Worm (Caenorhabditis elegans) whole organism, early embryonic: ENCODE results near the gene F26C11.1.

Experiments
- B0310.2 ChIP-seq: sonication (generic microtip); optimal IDR thresholded peaks from 2 replicates; lab custom pipeline; 2016; ENCODE audit warnings: mild to moderate bottlenecking, missing genetic modification characterization, missing compliant biosample characterization
- F13C5.2 ChIP-seq: sonication (generic microtip); optimal IDR thresholded peaks from 2 replicates; lab custom pipeline; 2017; ENCODE audit warnings: mild to moderate bottlenecking, missing genetic modification characterization, inconsistent platforms, missing compliant biosample characterization
- ama-1 ChIP-seq: fragments of 150-350 bp; optimal IDR thresholded peaks from 2 replicates; lab custom pipeline; 2014
- ceh-13 ChIP-seq: fragments of 200-800 bp; sonication (Bioruptor generic); optimal IDR thresholded peaks from 2 replicates; lab custom pipeline; 2018; ENCODE audit warnings: mild to moderate bottlenecking, missing genetic modification characterization, missing compliant biosample characterization
- ceh-36 ChIP-seq: sonication (generic microtip); optimal IDR thresholded peaks from 2 replicates; lab custom pipeline; 2016; ENCODE audit warnings: missing genetic modification characterization, inconsistent platforms, missing compliant biosample characterization
- ets-7 ChIP-seq: sonication (generic microtip); optimal IDR thresholded peaks from 2 replicates; lab custom pipeline; 2016; ENCODE audit warnings: missing genotype, missing genetic modification characterization, missing compliant biosample characterization
- flt-1 ChIP-seq: fragments of 200-800 bp; sonication (Bioruptor generic); IDR thresholded peaks from 2 replicates; pipeline ENCODE4 v1.3.6; 2022; ENCODE audit warnings: missing genetic modification characterization, missing compliant biosample characterization
- hmbx-1 ChIP-seq: sonication (generic microtip); optimal IDR thresholded peaks from 2 replicates; lab custom pipeline; 2016; ENCODE audit warnings: mild to moderate bottlenecking, missing genetic modification characterization, missing compliant biosample characterization
- hmg-4 ChIP-seq: fragments of 200-800 bp; sonication (Bioruptor generic); optimal IDR thresholded peaks from 2 replicates; lab custom pipeline; 2018; ENCODE audit warnings: mild to moderate bottlenecking, missing genetic modification characterization, missing compliant biosample characterization
- hnd-1 ChIP-seq: sonication (generic microtip); optimal IDR thresholded peaks from 2 replicates; lab custom pipeline; 2016; ENCODE audit warnings: missing genetic modification characterization, missing compliant biosample characterization
- pes-1 ChIP-seq: fragments of 200-800 bp; sonication (Bioruptor generic); IDR thresholded peaks from 2 replicates; pipeline ENCODE4 v1.3.6; 2022; ENCODE audit warnings: missing genetic modification reagents, missing genetic modification characterization, missing compliant biosample characterization
- scrt-1 ChIP-seq: fragments of 200-800 bp; sonication (Bioruptor generic); IDR thresholded peaks from 2 replicates; pipeline ENCODE4 v1.3.6; 2022; ENCODE audit warnings: missing genetic modification characterization, missing compliant biosample characterization
- sea-1 ChIP-seq: fragments of 200-800 bp; sonication (Bioruptor generic); conservative IDR thresholded peaks from 2 replicates; pipeline ENCODE4 v1.3.6; 2022; ENCODE audit warnings: missing genetic modification characterization, missing compliant biosample characterization
- tbx-11 ChIP-seq: fragments of 200-800 bp; sonication (Bioruptor generic); IDR thresholded peaks from 2 replicates; pipeline ENCODE4 v1.3.6; 2022; ENCODE audit warnings: missing genetic modification characterization, missing compliant biosample characterization
- tbx-37 ChIP-seq: fragments of 200-800 bp; sonication (Bioruptor generic); conservative IDR thresholded peaks from 2 replicates; pipeline ENCODE4 v1.3.6; 2022; ENCODE audit warnings: missing genetic modification reagents, missing genetic modification characterization, missing compliant biosample characterization
- tra-4 ChIP-seq: sonication (generic microtip); optimal IDR thresholded peaks from 2 replicates; lab custom pipeline; 2017; ENCODE audit warnings: missing genetic modification characterization, missing compliant biosample characterization

The F26C11.1 gene

DNA sequence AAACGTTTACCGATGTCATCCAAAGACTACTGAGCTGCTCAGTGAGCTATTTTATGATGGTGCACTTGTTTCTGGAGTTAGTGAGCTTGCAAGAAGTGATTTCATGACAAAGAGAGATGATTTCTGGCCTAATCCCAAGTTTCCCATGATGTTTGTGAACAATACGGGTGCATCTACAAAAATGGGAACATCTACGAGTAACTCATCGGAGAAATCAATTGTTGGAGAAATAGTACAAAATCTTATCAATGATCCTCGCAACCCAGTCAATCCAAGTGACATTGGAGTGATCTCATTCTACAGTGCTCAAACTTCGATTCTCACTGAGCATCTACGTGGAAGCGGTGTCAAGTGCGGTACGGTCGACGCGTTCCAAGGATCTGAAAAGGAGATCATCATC lies 33.9 kb downstream of the F26C11.1 start:
- TF ChIP-seq tbx-11 (GFP tag; lab: Robert Waterston, UW) (no peak), ceh-36 (tag; lab: Kevin White, UChicago) (no peak)

DNA sequence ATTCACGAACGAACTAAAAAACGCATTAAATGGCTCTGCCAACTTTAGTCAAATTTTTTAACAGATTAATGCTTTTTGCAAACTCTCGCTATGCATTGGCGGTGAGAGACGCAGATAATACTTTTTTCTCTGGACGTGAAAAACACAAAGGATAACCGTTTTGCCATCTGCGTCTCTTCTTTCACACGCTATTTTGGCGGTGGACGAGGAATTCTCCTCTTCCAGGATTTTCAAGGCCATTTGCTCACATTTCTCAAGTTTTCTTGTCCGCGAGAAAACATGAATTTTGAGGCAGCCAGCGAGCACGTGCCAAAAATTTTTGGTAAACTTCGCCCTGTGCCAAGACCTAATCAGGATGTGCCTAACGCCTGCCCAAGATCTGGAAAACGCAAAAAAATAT lies 36.5 kb downstream of the F26C11.1 start:
- no peak for TF ChIP-seq hnd-1 (tag; lab: Kevin White, UChicago)
- TF ChIP-seq ama-1 (lab: Kevin White, UChicago), result peak; percentile 21
- peak; percentile 22 for TF ChIP-seq F13C5.2 (tag; lab: Kevin White, UChicago)

DNA sequence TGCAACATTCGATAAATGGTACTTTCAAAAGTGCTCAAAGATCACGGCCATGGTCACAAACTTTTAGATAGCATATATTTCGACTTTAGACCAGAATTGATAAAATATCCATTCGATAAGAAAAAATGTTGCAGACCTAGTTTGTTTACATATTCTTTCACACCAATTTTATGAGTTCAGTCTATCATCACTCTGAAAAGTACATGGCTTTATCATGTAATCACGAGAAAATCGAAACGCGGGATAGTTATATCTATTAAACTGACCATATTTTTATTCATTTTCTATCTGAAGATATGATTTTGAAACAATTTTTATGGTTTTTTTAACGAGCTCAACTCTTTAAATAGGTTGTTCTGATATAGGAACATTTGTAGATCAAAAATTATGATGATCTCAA lies 36.9 kb downstream of the F26C11.1 start, which contains the start of gene pho-11:
Gene pho-11, plus strand, starts transcription at position 374 of the 400 bp plus-strand sequence.
- TF ChIP-seq tbx-37 (GFP tag; lab: Robert Waterston, UW), result no peak
- TF ChIP-seq ceh-13 (GFP tag; lab: Kevin White, UChicago), result no peak
- TF ChIP-seq hmbx-1 (tag; lab: Kevin White, UChicago), result no peak
- TF ChIP-seq flt-1 (GFP tag; lab: Robert Waterston, UW), result no peak
- TF ChIP-seq hmg-4 (GFP tag; lab: Kevin White, UChicago), result no peak
- no peak for TF ChIP-seq B0310.2 (tag; lab: Kevin White, UChicago)

DNA sequence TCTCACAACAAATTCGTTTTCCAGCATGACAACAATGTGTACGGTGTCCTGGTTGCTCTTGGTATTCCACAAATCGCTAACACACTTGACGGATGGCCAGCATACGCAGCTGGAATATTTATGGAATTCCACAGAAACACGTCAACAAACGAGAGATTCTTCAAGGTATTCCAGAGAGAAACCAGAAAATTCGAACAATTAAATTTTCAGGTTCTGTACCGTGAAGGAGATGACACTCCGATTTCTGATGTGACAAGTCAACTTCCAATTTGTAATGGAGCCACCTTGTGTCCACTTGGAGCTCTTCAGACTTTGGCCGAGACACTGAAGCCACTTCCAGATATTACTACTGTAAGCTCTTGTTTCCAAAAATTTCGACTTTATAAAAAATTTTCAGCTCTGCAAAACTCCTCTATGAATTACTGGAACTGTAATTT lies 39.4 kb downstream of the F26C11.1 start:
- TF ChIP-seq hnd-1 (tag; lab: Kevin White, UChicago) (no peak), tbx-37 (GFP tag; lab: Robert Waterston, UW) (no peak), ceh-13 (GFP tag; lab: Kevin White, UChicago) (no peak), sea-1 (GFP tag; lab: Robert Waterston, UW) (no peak), tra-4 (tag; lab: Kevin White, UChicago) (no peak), pes-1 (GFP tag; lab: Robert Waterston, UW) (no peak)

DNA sequence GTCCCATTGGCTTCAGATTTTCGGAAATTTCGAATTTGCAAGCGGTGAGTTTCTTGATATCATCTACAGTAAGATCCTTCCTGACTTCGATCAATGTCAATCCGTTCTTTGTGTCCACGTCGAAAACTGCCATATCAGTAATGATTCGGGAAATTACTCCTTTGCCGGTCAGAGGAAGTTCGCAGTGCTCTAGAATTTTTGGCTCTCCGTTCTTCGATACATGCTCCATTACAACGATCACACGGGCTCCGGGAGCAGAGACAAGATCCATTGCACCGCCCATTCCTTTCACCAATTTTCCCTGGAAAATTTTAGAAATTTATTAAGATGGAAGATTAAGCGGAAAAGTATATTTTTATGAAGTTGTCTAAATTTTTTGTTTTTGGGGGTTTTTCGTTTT lies 40.0 kb downstream of the F26C11.1 start:
- TF ChIP-seq ets-7 (no peak), tra-4 (tag; lab: Kevin White, UChicago) (no peak), scrt-1 (GFP tag; lab: Robert Waterston, UW) (no peak), ama-1 (lab: Kevin White, UChicago) (no peak), ceh-13 (GFP tag; lab: Kevin White, UChicago) (no peak), tbx-37 (GFP tag; lab: Robert Waterston, UW) (no peak), F13C5.2 (tag; lab: Kevin White, UChicago) (no peak), pes-1 (GFP tag; lab: Robert Waterston, UW) (no peak), B0310.2 (tag; lab: Kevin White, UChicago) (no peak)

DNA sequence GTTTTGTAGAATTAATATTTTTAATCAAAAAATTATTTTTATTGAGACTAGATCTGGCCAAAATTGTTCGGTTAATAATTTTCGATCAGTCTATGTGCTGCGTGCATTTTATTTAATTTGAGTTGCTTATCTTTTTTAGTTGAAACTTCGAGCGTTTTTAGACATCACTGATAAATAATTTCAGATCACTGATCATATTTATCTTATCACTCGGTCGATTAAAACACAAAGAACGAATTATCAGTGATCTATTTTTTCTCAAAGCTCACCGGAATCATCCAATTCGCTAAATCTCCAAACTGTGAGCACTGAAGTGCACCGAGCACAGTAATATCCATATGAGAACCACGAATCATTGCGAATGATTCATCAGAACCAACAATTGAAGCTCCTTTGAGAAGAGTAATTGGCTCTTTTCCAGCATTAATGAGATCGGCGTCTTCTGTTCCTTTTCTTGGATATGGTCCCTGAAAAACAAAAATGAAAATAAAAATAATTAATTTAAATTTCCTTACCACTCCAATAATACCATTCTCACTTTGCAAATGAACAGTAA lies 40.6 kb downstream of the F26C11.1 start:
- TF ChIP-seq ceh-36 (tag; lab: Kevin White, UChicago), result no peak
- no peak for TF ChIP-seq pes-1 (GFP tag; lab: Robert Waterston, UW)
- TF ChIP-seq F13C5.2 (tag; lab: Kevin White, UChicago), result no peak
- TF ChIP-seq sea-1 (GFP tag; lab: Robert Waterston, UW), result no peak

DNA sequence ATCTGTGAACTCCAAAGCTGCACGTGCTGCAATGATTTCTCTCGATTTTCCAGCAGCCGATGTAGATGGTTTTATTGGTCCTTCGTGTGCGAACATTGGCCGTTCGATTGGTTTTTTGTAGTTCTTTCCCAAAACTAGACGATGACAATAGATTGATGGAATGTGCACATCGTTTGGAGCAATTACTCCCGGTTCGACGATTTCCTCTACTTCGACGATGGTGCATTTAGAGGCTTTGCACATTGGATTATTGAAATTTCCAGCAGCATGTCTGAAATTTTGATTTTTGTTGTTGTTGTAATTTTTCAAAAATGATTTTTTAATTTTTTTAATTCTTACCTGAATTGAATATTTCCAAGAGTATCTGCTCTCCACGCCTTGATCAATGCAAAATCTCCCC lies 41.1 kb downstream of the F26C11.1 start:
- no peak for TF ChIP-seq tbx-37 (GFP tag; lab: Robert Waterston, UW)
- no peak for TF ChIP-seq tbx-11 (GFP tag; lab: Robert Waterston, UW)
- no peak for TF ChIP-seq flt-1 (GFP tag; lab: Robert Waterston, UW)
- TF ChIP-seq ceh-36 (tag; lab: Kevin White, UChicago), result no peak
- TF ChIP-seq sea-1 (GFP tag; lab: Robert Waterston, UW), result no peak
- TF ChIP-seq ceh-13 (GFP tag; lab: Kevin White, UChicago), result no peak
- no peak for TF ChIP-seq hmbx-1 (tag; lab: Kevin White, UChicago)
- TF ChIP-seq scrt-1 (GFP tag; lab: Robert Waterston, UW), result no peak
- TF ChIP-seq tra-4 (tag; lab: Kevin White, UChicago), result no peak
- no peak for TF ChIP-seq ets-7
- TF ChIP-seq hnd-1 (tag; lab: Kevin White, UChicago), result no peak

DNA sequence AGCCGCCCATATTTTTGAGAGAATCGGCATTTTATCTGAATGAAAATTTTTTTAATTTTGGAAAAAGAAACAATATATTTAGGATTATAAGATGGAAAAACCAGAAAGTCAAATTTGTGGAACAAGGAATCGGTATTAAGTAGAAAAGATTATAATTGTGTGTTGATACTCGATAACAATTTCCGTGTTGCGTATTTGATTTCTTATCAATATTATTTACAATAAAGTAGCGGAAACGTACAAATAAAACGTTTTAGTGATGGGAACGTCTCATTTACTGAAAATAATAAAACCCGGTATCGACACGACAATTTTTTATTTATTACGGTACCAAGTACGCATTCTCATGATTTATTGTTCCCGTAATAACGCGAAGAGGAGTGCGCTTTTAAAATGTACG lies 42.3 kb downstream of the F26C11.1 start, which contains the start of gene C05C10.3:
Gene C05C10.3, minus strand, starts transcription at position 35 of the 400 bp plus-strand sequence.
- no peak for TF ChIP-seq F13C5.2 (tag; lab: Kevin White, UChicago)
- no peak for TF ChIP-seq hnd-1 (tag; lab: Kevin White, UChicago)
- no peak for TF ChIP-seq sea-1 (GFP tag; lab: Robert Waterston, UW)
- no peak for TF ChIP-seq ceh-36 (tag; lab: Kevin White, UChicago)
- no peak for TF ChIP-seq scrt-1 (GFP tag; lab: Robert Waterston, UW)

DNA sequence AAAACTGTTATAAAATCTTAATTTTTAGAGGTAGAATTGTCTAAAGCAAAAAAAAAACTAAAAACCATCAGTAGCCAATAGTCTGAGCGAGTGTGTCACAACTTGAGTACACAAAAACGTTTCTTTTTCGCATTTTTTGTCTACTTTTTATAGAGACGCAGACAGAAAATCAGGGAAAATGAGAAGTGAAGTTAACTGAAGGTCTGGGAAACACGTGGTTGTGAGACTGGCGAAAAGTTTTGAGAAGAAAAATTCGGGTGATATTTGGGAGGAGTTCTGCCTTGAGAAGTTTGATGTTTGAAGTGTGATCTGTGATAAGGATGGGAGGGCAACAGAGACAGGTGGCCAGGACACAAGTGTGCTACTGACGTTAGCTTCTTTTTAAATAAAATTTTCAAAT lies 43.1 kb downstream of the F26C11.1 start:
- TF ChIP-seq pes-1 (GFP tag; lab: Robert Waterston, UW), result no peak
- TF ChIP-seq scrt-1 (GFP tag; lab: Robert Waterston, UW), result no peak
- no peak for TF ChIP-seq ceh-36 (tag; lab: Kevin White, UChicago)
